Fruit fly (Drosophila melanogaster): ENCODE results near the gene Tom40.

Gene Tom40

dm6 chrX:7696711-7697654 is 39.7 kb upstream of the Tom40 start (continued):
- TF ChIP-seq Lpt (GFP tag; optimal IDR thresholded peaks at IDR 0.05) (peak; percentile 94), CG11762 (GFP tag; optimal IDR thresholded peaks at IDR 0.05; ENCODE audit: insufficient read depth) (peak; percentile 94), Met (GFP tag; optimal IDR thresholded peaks at IDR 0.05) (peak; percentile 96), CG15336 (GFP tag; IDR thresholded peaks at IDR 0.05) (peak; percentile 97), Eip75B (GFP tag; optimal IDR thresholded peaks at IDR 0.05) (peak; percentile 93), Eip78C (GFP tag) (peak; percentile 98), svp (GFP tag) (peak; percentile 96), Hr4 (GFP tag; optimal IDR thresholded peaks at IDR 0.05) (peak; percentile 94), CG3032 (tag; optimal IDR thresholded peaks at IDR 0.05) (peak; percentile 93), CG16779 (tag; optimal IDR thresholded peaks at IDR 0.05) (peak; percentile 83), Sox14 (GFP tag; optimal IDR thresholded peaks at IDR 0.05) (peak; percentile 96), OdsH (GFP tag; optimal IDR thresholded peaks at IDR 0.05) (peak; percentile 96), CG32006 (GFP tag; optimal IDR thresholded peaks at IDR 0.05) (peak; percentile 96), vri (GFP tag; optimal IDR thresholded peaks at IDR 0.05) (peak; percentile 93)

dm6 chrX:7698000-7698896 is 38.4 kb upstream of the Tom40 start:
- TF ChIP-seq CG15336 (GFP tag; IDR thresholded peaks at IDR 0.05) (peak; percentile 97), Sox102F (GFP tag; optimal IDR thresholded peaks at IDR 0.05) (peak; percentile 96), ss (GFP tag; optimal IDR thresholded peaks at IDR 0.05) (peak; percentile 86 to 90), acj6 (GFP tag; optimal IDR thresholded peaks at IDR 0.05) (peak; percentile 93), CG10631 (GFP tag; optimal IDR thresholded peaks at IDR 0.05) (peak; percentile 94), Eip78C (GFP tag) (peak; percentile 98), CG8119 (GFP tag; IDR thresholded peaks at IDR 0.05) (peak; percentile 95), Gug (GFP tag; IDR thresholded peaks at IDR 0.05) (peak; percentile 95), Eip93F (GFP tag; optimal IDR thresholded peaks at IDR 0.05) (peak; percentile 90), dsx (GFP tag; optimal IDR thresholded peaks at IDR 0.05; ENCODE audit: poor library complexity, severe bottlenecking) (peak; percentile 89), Ets21C (GFP tag; optimal IDR thresholded peaks at IDR 0.05) (peak; percentile 91), CG34406 (GFP tag; optimal IDR thresholded peaks at IDR 0.05) (peak; percentile 95), OdsH (GFP tag; optimal IDR thresholded peaks at IDR 0.05) (peak; percentile 95), Eip75B (GFP tag; optimal IDR thresholded peaks at IDR 0.05) (peak; percentile 94), Sox14 (GFP tag; optimal IDR thresholded peaks at IDR 0.05) (peak; percentile 96), CG8632 (GFP tag; optimal IDR thresholded peaks at IDR 0.05) (peak; percentile 95), CG6276 (GFP tag; optimal IDR thresholded peaks at IDR 0.05) (peak; percentile 93), svp (GFP tag) (peak; percentile 99), CG1621 (tag; optimal IDR thresholded peaks at IDR 0.05) (peak; percentile 84), Hr38 (GFP tag; optimal IDR thresholded peaks at IDR 0.05) (peak; percentile 10), fkh (GFP tag; optimal IDR thresholded peaks at IDR 0.05) (peak; percentile 78), CG16779 (tag; optimal IDR thresholded peaks at IDR 0.05) (peak; percentile 84), eg (GFP tag; IDR thresholded peaks at IDR 0.05) (peak; percentile 98), salr (GFP tag; optimal IDR thresholded peaks at IDR 0.05) (peak; percentile 68 to 91), fd59A (GFP tag; optimal IDR thresholded peaks at IDR 0.05) (peak; percentile 82), CG11294 (GFP tag; IDR thresholded peaks at IDR 0.05) (peak; percentile 92), CG32006 (GFP tag; optimal IDR thresholded peaks at IDR 0.05) (peak; percentile 97), CG6163 (GFP tag; IDR thresholded peaks at IDR 0.05) (peak; percentile 96), esn (GFP tag; optimal IDR thresholded peaks at IDR 0.05) (peak; percentile 98), fd85E (GFP tag; optimal IDR thresholded peaks at IDR 0.05) (peak; percentile 15), topi (GFP tag; optimal IDR thresholded peaks at IDR 0.05) (peak; percentile 98), pdm3 (GFP tag; optimal IDR thresholded peaks at IDR 0.05) (peak; percentile 95), CG4318 (GFP tag; optimal IDR thresholded peaks at IDR 0.05) (peak; percentile 92), Hr39 (GFP tag; optimal IDR thresholded peaks at IDR 0.05) (peak; percentile 96), net (GFP tag; optimal IDR thresholded peaks at IDR 0.05) (peak; percentile 92), lz (GFP tag; optimal IDR thresholded peaks at IDR 0.05) (peak; percentile 97), Ets96B (tag; optimal IDR thresholded peaks at IDR 0.05) (peak; percentile 88), spab (GFP tag; optimal IDR thresholded peaks at IDR 0.05) (peak; percentile 84), CG31627 (GFP tag; optimal IDR thresholded peaks at IDR 0.05) (peak; percentile 96)
